Worm (Caenorhabditis elegans) whole organism, midembryonic: ENCODE data around the gene C14C10.2.

Experiments used
- T22C8.4 ChIP-seq: fragments of 200-800 bp; sonication (Bioruptor generic); IDR thresholded peaks from 2 replicates; pipeline ENCODE4 v1.3.6; 2022; ENCODE audit warnings: missing genetic modification characterization, missing compliant biosample characterization
- cog-1 ChIP-seq: sonication (generic microtip); optimal IDR thresholded peaks from 2 replicates; lab custom pipeline; 2016; ENCODE audit warnings: missing genetic modification characterization, missing compliant biosample characterization
- flt-1 ChIP-seq: fragments of 200-800 bp; sonication (Bioruptor generic); IDR thresholded peaks from 2 replicates; pipeline ENCODE4 v1.3.6; 2022; ENCODE audit warnings: missing genetic modification characterization, missing compliant biosample characterization
- klf-2 ChIP-seq: fragments of 200-800 bp; sonication (Bioruptor generic); conservative IDR thresholded peaks from 2 replicates; pipeline ENCODE4 v1.3.6; 2022; ENCODE audit warnings: missing genetic modification reagents, missing genetic modification characterization, missing compliant biosample characterization
- med-1 ChIP-seq: sonication (generic microtip); optimal IDR thresholded peaks from 2 replicates; lab custom pipeline; 2017; ENCODE audit warnings: missing genetic modification characterization, mild to moderate bottlenecking, missing compliant biosample characterization, antibody characterized with exemption, missing genetic modification reagents; ENCODE audit not compliant: insufficient read depth
- ref-1 ChIP-seq: fragments of 200-800 bp; sonication (Bioruptor generic); conservative IDR thresholded peaks from 2 replicates; pipeline ENCODE4 v1.3.6; 2022; ENCODE audit warnings: missing genetic modification reagents, missing genetic modification characterization, missing compliant biosample characterization
- tab-1 ChIP-seq: fragments of 200-800 bp; sonication (Bioruptor generic); IDR thresholded peaks from 2 replicates; pipeline ENCODE4 v1.3.6; 2022; ENCODE audit warnings: missing genetic modification characterization, missing compliant biosample characterization
- ztf-23 ChIP-seq: fragments of 200-800 bp; sonication (Bioruptor generic); IDR thresholded peaks from 2 replicates; pipeline ENCODE4 v1.3.6; 2022; ENCODE audit warnings: missing genetic modification reagents, missing genetic modification characterization, missing compliant biosample characterization
- ztf-29 ChIP-seq: fragments of 200-800 bp; sonication (Bioruptor generic); IDR thresholded peaks from 2 replicates; pipeline ENCODE4 v1.3.6; 2022; ENCODE audit warnings: missing genetic modification reagents, missing genetic modification characterization, missing compliant biosample characterization

C14C10.2 gene

ce11 chrV:12629743-12630142, 37.5 kb upstream of the C14C10.2 start, which contains the start of gene F56H9.6:
Gene F56H9.6, minus strand, starts transcription at chrV:12629843.
- no peak for TF ChIP-seq ztf-29 (GFP tag; lab: Robert Waterston, UW)
- TF ChIP-seq T22C8.4 (GFP tag; lab: Robert Waterston, UW) = no peak
- no peak for TF ChIP-seq cog-1 (tag; lab: Kevin White, UChicago)
- TF ChIP-seq med-1 (GFP tag; lab: Kevin White, UChicago) = no peak
- TF ChIP-seq ref-1 (GFP tag; lab: Robert Waterston, UW) = no peak

ce11 chrV:12624371-12624770, 32.1 kb upstream of the C14C10.2 start, which contains the start of gene F56H9.9:
Gene F56H9.9, minus strand, starts transcription at chrV:12624471.
- TF ChIP-seq flt-1 (GFP tag; lab: Robert Waterston, UW) (no peak), cog-1 (tag; lab: Kevin White, UChicago) (no peak), ref-1 (GFP tag; lab: Robert Waterston, UW) (no peak), ztf-29 (GFP tag; lab: Robert Waterston, UW) (no peak), ztf-23 (GFP tag; lab: Robert Waterston, UW) (no peak)

DNA sequence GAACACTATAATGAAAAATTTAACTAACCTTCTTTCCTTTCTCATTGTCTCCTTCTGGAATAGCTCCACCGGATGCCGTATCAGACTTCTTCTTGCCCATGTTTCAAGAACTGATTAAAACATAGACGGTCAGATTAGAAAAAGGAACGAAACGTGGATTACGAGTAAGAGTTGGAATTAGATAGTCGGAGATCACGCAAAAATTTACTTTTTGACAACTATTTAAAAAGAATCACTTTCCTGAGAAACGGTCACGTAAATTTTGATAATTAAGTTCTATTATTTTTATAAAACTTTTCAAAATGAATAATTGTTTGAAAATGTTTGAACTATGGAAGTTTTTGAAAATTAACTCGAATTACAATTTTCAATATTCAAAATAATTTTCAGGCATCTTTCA, 19.8 kb upstream of the C14C10.2 start, which contains the start of gene cyc-2.2:
TSS of gene cyc-2.2 (minus strand) at position 101 of the 400 bp plus-strand sequence.
- TF ChIP-seq flt-1 (GFP tag; lab: Robert Waterston, UW) (no peak), klf-2 (GFP tag; lab: Robert Waterston, UW) (no peak), ztf-23 (GFP tag; lab: Robert Waterston, UW) (no peak), med-1 (GFP tag; lab: Kevin White, UChicago) (no peak), ztf-29 (GFP tag; lab: Robert Waterston, UW) (no peak), T22C8.4 (GFP tag; lab: Robert Waterston, UW) (no peak), cog-1 (tag; lab: Kevin White, UChicago) (no peak), ref-1 (GFP tag; lab: Robert Waterston, UW) (no peak)

ce11 chrV:12611029-12611428, 18.8 kb upstream of the C14C10.2 start, which contains the start of gene cubn-1:
Gene cubn-1, plus strand, starts transcription at chrV:12611329.
- no peak for TF ChIP-seq flt-1 (GFP tag; lab: Robert Waterston, UW)
- TF ChIP-seq cog-1 (tag; lab: Kevin White, UChicago) = no peak
- TF ChIP-seq ztf-29 (GFP tag; lab: Robert Waterston, UW) = no peak
- TF ChIP-seq klf-2 (GFP tag; lab: Robert Waterston, UW) = no peak
- TF ChIP-seq tab-1 (GFP tag; lab: Robert Waterston, UW) = no peak
- no peak for TF ChIP-seq T22C8.4 (GFP tag; lab: Robert Waterston, UW)

DNA sequence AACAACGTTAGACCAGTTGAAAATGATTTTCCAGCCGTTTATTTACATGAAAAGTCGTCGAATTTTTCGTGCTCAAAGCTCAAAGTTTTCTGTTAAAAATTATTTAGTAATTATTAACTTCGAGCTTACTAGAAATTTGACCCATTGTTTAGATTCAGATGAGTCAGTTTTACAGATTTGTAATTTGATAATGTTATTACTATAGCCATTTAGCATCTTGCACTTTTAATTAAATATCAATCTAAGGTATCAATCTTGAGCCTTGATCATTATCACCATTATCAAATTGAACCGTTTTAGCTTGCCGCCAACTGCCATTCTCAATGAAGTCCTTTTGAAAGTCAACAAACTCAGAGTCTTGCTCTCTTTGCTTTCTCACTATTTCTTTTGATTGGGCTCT, 17.2 kb upstream of the C14C10.2 start, which contains the start of gene ZC116.1:
TSS of gene ZC116.1 (plus strand) at position 301 of the 400 bp plus-strand sequence.
- TF ChIP-seq ztf-23 (GFP tag; lab: Robert Waterston, UW) (no peak), klf-2 (GFP tag; lab: Robert Waterston, UW) (no peak), ref-1 (GFP tag; lab: Robert Waterston, UW) (no peak), ztf-29 (GFP tag; lab: Robert Waterston, UW) (no peak), cog-1 (tag; lab: Kevin White, UChicago) (no peak), T22C8.4 (GFP tag; lab: Robert Waterston, UW) (no peak)

DNA sequence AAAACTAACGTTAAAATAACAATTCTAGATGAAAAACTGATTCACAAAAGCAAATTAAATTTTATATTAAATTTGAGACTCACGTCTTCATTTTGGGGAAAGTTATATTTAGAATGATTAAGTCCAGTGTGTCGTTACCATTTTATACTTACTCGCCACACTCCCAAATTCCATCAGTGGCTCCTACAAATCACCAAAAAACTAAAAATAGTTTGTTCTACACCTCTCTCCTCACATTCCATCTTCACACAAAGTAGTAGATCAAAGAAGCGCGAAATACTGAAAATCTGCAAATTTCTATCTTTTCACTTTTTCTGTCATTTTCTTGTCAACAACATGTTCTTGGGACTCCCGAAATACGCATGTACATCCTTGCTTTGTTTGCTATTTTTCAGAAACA, 16.6 kb upstream of the C14C10.2 start, which contains the start of gene ZC116.5:
TSS of gene ZC116.5 (minus strand) at position 101 of the 400 bp plus-strand sequence.
- no peak for TF ChIP-seq klf-2 (GFP tag; lab: Robert Waterston, UW)

DNA sequence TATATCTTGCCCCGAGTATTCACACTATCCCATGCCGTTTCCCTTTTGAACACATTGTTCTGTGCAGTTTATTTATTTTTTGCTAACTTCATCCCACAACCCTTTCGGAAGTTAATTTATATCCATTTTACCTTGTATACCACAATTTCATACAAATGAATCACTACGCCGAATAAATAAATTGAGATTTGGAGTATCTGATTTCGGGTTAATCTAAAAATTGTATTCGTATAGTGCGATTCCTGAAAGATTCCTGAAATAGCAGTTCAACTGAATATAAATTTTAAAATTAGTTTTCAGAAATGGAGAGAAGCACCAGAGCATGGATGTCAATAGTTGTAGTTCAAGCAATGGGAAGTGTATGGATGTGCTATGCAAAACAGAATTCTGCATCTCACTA, 14.8 kb upstream of the C14C10.2 start, which contains the start of gene erg-28:
TSS of gene erg-28 (plus strand) at position 301 of the 400 bp plus-strand sequence.
- TF ChIP-seq T22C8.4 (GFP tag; lab: Robert Waterston, UW) (no peak), med-1 (GFP tag; lab: Kevin White, UChicago) (no peak), cog-1 (tag; lab: Kevin White, UChicago) (no peak), klf-2 (GFP tag; lab: Robert Waterston, UW) (no peak), ref-1 (GFP tag; lab: Robert Waterston, UW) (no peak), ztf-29 (GFP tag; lab: Robert Waterston, UW) (no peak), flt-1 (GFP tag; lab: Robert Waterston, UW) (no peak), ztf-23 (GFP tag; lab: Robert Waterston, UW) (no peak), tab-1 (GFP tag; lab: Robert Waterston, UW) (no peak)

DNA sequence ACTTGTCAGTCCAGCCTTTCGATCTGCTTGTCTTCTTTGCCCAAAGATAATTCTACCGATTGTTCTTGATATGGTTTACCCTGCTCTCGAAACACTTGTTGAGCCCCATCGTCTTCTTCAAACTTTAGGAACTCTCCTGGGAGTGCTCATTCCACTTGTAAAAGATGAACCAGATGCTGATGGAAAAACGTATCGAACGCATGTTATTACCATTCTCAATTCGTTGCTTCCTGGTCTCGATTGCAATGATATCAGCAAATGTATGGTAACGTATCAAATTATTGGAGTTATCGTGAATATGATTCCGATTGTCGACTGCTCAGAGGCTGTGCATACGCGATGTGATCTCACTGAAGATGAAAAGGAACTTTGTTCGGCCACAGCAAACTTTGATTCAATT, 9.6 kb upstream of the C14C10.2 start:
- TF ChIP-seq cog-1 (tag; lab: Kevin White, UChicago) (no peak), ztf-29 (GFP tag; lab: Robert Waterston, UW) (no peak)

DNA sequence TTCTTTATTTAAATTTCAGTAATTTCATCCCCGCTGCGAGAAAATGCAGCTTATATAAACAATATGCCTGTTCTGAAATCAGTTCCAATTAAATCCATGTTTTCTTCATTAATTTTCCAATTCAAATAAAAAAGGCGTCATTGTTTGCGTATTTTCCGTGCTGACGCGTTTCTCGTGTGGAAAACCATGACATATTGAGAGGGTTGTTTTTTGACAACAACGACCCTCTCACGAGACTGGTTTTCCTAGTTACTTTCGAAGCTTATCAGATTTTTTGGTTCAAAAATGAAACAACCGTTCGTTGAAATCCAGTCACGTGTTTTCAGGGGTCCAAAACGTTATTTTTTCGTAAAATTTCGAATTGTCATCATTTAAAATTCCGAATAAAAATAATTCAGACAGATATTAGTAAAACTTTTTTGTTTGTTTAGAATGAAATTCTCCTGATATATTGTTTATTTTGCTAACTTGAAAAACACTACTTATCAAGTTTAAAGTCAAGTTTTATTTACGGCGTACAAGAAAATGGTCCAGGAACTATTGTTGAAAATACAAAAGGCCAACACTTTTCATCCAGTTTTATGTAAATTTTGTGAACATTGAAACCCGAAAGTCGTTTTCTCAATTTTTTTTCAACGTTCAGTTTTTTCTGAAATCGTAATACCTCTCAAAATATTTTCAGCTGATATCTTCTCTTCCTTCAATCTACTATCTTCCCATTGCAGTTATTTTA, 7.4 kb upstream of the C14C10.2 start, which contains the start of gene C14C10.5:
TSS of gene C14C10.5 (plus strand) at position 683 of the 733 bp plus-strand sequence.
- TF ChIP-seq med-1 (GFP tag; lab: Kevin White, UChicago) (no peak), tab-1 (GFP tag; lab: Robert Waterston, UW) (no peak), flt-1 (GFP tag; lab: Robert Waterston, UW) (no peak), ztf-23 (GFP tag; lab: Robert Waterston, UW) (no peak), klf-2 (GFP tag; lab: Robert Waterston, UW) (no peak), ztf-29 (GFP tag; lab: Robert Waterston, UW) (no peak), cog-1 (tag; lab: Kevin White, UChicago) (no peak), T22C8.4 (GFP tag; lab: Robert Waterston, UW) (no peak), ref-1 (GFP tag; lab: Robert Waterston, UW) (no peak)
